Worm (Caenorhabditis elegans): Measurements from ENCODE around the gene T03F6.4.

DNA sequence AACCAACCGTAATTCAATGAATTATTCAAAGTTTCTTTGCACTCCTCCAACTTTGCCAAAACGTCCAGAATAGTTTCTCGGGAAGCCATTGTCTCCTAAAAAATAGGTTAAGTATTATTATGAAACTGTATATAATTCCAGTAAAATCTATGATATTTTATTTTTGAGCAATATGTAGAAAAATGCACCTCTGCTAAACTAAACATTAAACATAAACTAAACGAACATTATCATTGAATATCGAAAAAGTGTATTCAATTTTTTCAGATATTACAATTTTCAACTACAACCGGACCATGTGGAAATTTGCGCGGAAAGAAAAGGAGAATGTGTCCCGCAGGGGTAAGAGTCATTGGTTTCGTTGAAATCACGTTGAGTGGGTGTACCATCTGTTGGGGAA, 46.3 kb upstream of the T03F6.4 start, which contains the start of gene F53A2.3:
- TF ChIP-seq madf-10 (tag; optimal IDR thresholded peaks at IDR 0.05) (no peak), egl-44 (GFP tag; IDR thresholded peaks at IDR 0.05) (no peak), nfya-2 (GFP tag; IDR thresholded peaks at IDR 0.05) (no peak), ceh-100 (GFP tag; IDR thresholded peaks at IDR 0.05) (no peak), B0035.1 (tag; optimal IDR thresholded peaks at IDR 0.05) (no peak), Y53F4B.3 (GFP tag; IDR thresholded peaks at IDR 0.05) (no peak), F49E8.2 (tag; optimal IDR thresholded peaks at IDR 0.05; ENCODE audit: insufficient read depth) (no peak)

Measured in whole organism, young adult.